Worm (Caenorhabditis elegans) whole organism, L1 larva: ENCODE data around the gene ZK856.5.

Source experiments
- C04F5.9 ChIP-seq: sonication (generic microtip); optimal IDR thresholded peaks from 2 replicates; lab custom pipeline; 2016; ENCODE audit warnings: missing genetic modification characterization, missing compliant biosample characterization
- F16B12.6 ChIP-seq: fragments of 150-350 bp; optimal IDR thresholded peaks from 2 replicates; lab custom pipeline; 2014; ENCODE audit warnings: missing biosample characterization, missing genetic modification characterization
- Y116A8C.19 ChIP-seq: sonication (generic microtip); optimal IDR thresholded peaks from 2 replicates; lab custom pipeline; 2016; ENCODE audit warnings: missing compliant biosample characterization, missing genetic modification characterization, borderline replicate concordance
- alr-1 ChIP-seq: fragments of 200-800 bp; sonication (Bioruptor generic); optimal IDR thresholded peaks from 2 replicates; lab custom pipeline; 2018; ENCODE audit warnings: borderline replicate concordance, mild to moderate bottlenecking, missing genetic modification characterization, missing compliant biosample characterization
- blmp-1 ChIP-seq: fragments of 150-350 bp; optimal IDR thresholded peaks from 2 replicates; lab custom pipeline; 2014; ENCODE audit warnings: missing biosample characterization, missing genetic modification characterization
- ceh-63 ChIP-seq: fragments of 200-800 bp; sonication (Bioruptor generic); optimal IDR thresholded peaks from 2 replicates; lab custom pipeline; 2018; ENCODE audit warnings: mild to moderate bottlenecking, missing genetic modification characterization, missing compliant biosample characterization
- ceh-82 ChIP-seq, 3 experiments: fragments of 150-350 bp in 1 of 3; sonication (generic microtip) in 2 of 3; optimal IDR thresholded peaks; 2 replicates each; lab custom pipeline; 2014 to 2017; ENCODE audit warnings: missing biosample characterization in 3 of 3, missing genetic modification characterization in 3 of 3
- ceh-88 ChIP-seq: fragments of 200-800 bp; sonication (Bioruptor generic); IDR thresholded peaks from 2 replicates; pipeline ENCODE4 v1.3.6; 2022; ENCODE audit warnings: missing genetic modification characterization, missing compliant biosample characterization
- ceh-90 ChIP-seq: sonication (generic microtip); optimal IDR thresholded peaks from 2 replicates; lab custom pipeline; 2016; ENCODE audit warnings: missing genetic modification characterization, missing compliant biosample characterization
- dsc-1 ChIP-seq: sonication (generic microtip); optimal IDR thresholded peaks from 2 replicates; lab custom pipeline; 2016; ENCODE audit warnings: mild to moderate bottlenecking, missing genetic modification characterization, missing compliant biosample characterization
- efl-1 ChIP-seq, 4 experiments: fragments of 150-350 bp; optimal IDR thresholded peaks in 3 of 4; peaks in 1 of 4; 1 replicate in 1 of 4; 2 replicates in 3 of 4; lab custom pipeline; 2014; ENCODE audit warnings: missing biosample characterization in 2 of 4, missing genetic modification characterization in 2 of 4, missing genetic modification reagents in 2 of 4
- elt-2 ChIP-seq: sonication (generic microtip); optimal IDR thresholded peaks from 2 replicates; lab custom pipeline; 2016; ENCODE audit warnings: missing genetic modification characterization, mild to moderate bottlenecking, inconsistent platforms, missing compliant biosample characterization, missing genetic modification reagents
- elt-3 ChIP-seq, 6 experiments: fragments of 150-350 bp in 1 of 6; sonication (generic microtip); optimal IDR thresholded peaks; 2 replicates each; lab custom pipeline; 2017 to 2018; ENCODE audit warnings: missing biosample characterization in 6 of 6, missing genetic modification characterization in 6 of 6, inconsistent platforms in 1 of 6
- fkh-4 ChIP-seq: sonication (generic microtip); optimal IDR thresholded peaks from 2 replicates; lab custom pipeline; 2016; ENCODE audit warnings: missing compliant biosample characterization, missing genetic modification characterization, borderline replicate concordance
- fkh-8 ChIP-seq: sonication (generic microtip); optimal IDR thresholded peaks from 2 replicates; lab custom pipeline; 2016; ENCODE audit warnings: mild to moderate bottlenecking, missing genetic modification characterization, missing compliant biosample characterization
- fos-1 ChIP-seq: fragments of 150-350 bp; optimal IDR thresholded peaks from 2 replicates; lab custom pipeline; 2014; ENCODE audit warnings: missing biosample characterization, missing genetic modification characterization
- hlh-4 ChIP-seq: sonication (generic microtip); optimal IDR thresholded peaks from 2 replicates; lab custom pipeline; 2016; ENCODE audit warnings: mild to moderate bottlenecking, missing genetic modification characterization, missing compliant biosample characterization
- hpl-2 ChIP-seq: fragments of 150-350 bp; optimal IDR thresholded peaks from 2 replicates; lab custom pipeline; 2014; ENCODE audit warnings: missing biosample characterization, missing genetic modification reagents, missing genetic modification characterization
- jun-1 ChIP-seq: fragments of 150-350 bp; optimal IDR thresholded peaks from 2 replicates; lab custom pipeline; 2014; ENCODE audit warnings: missing biosample characterization, missing genetic modification reagents, missing genetic modification characterization
- lin-14 ChIP-seq: fragments of 200-800 bp; sonication (Bioruptor generic); optimal IDR thresholded peaks from 2 replicates; lab custom pipeline; 2018; ENCODE audit warnings: mild to moderate bottlenecking, missing genetic modification characterization, moderate library complexity, missing compliant biosample characterization
- lin-15B ChIP-seq: fragments of 150-350 bp; sonication (generic microtip); optimal IDR thresholded peaks from 3 replicates; lab custom pipeline; 2014; ENCODE audit warnings: missing biosample characterization, missing genetic modification characterization
- lir-3 ChIP-seq: sonication (generic microtip); optimal IDR thresholded peaks from 2 replicates; lab custom pipeline; 2016; ENCODE audit warnings: mild to moderate bottlenecking, missing genetic modification characterization, moderate library complexity, missing compliant biosample characterization; ENCODE audit not compliant: poor library complexity
- lsy-2 ChIP-seq, 2 experiments: fragments of 150-350 bp; optimal IDR thresholded peaks; 2 replicates each; lab custom pipeline; 2014; ENCODE audit warnings: missing biosample characterization in 2 of 2, missing genetic modification characterization in 2 of 2
- mab-9 ChIP-seq: fragments of 200-800 bp; sonication (Bioruptor generic); IDR thresholded peaks from 2 replicates; pipeline ENCODE4 v1.3.6; 2022; ENCODE audit warnings: missing genetic modification reagents, missing genetic modification characterization, missing compliant biosample characterization
- mdl-1 ChIP-seq, 2 experiments: fragments of 150-350 bp; optimal IDR thresholded peaks; 2 replicates each; lab custom pipeline; 2014 to 2017; ENCODE audit warnings: missing biosample characterization in 2 of 2, missing genetic modification characterization in 2 of 2, inconsistent platforms in 1 of 2
- mef-2 ChIP-seq: fragments of 150-350 bp; optimal IDR thresholded peaks from 2 replicates; lab custom pipeline; 2014; ENCODE audit warnings: missing biosample characterization, missing genetic modification characterization
- nhr-11 ChIP-seq: fragments of 150-350 bp; optimal IDR thresholded peaks from 2 replicates; lab custom pipeline; 2014; ENCODE audit warnings: missing biosample characterization, missing genetic modification characterization
- nhr-12 ChIP-seq: sonication (generic microtip); optimal IDR thresholded peaks from 2 replicates; lab custom pipeline; 2017; ENCODE audit warnings: missing biosample characterization, missing genetic modification characterization
- nhr-20 ChIP-seq: sonication (generic microtip); optimal IDR thresholded peaks from 2 replicates; lab custom pipeline; 2016; ENCODE audit warnings: mild to moderate bottlenecking, missing genetic modification characterization, missing compliant biosample characterization
- nhr-237 ChIP-seq: fragments of 150-350 bp; optimal IDR thresholded peaks from 2 replicates; lab custom pipeline; 2014; ENCODE audit warnings: missing biosample characterization, missing genetic modification characterization
- nhr-28 ChIP-seq: fragments of 150-350 bp; optimal IDR thresholded peaks from 2 replicates; lab custom pipeline; 2014; ENCODE audit warnings: missing biosample characterization, missing genetic modification characterization
- nhr-77 ChIP-seq: fragments of 150-350 bp; optimal IDR thresholded peaks from 2 replicates; lab custom pipeline; 2014; ENCODE audit warnings: missing biosample characterization, missing genetic modification characterization
- nhr-85 ChIP-seq: sonication (generic microtip); peaks from one replicate; lab custom pipeline; 2016; ENCODE audit warnings: missing genetic modification characterization, inconsistent platforms, missing compliant biosample characterization
- pag-3 ChIP-seq: sonication (generic microtip); optimal IDR thresholded peaks from 2 replicates; lab custom pipeline; 2017; ENCODE audit warnings: missing genetic modification characterization, mild to moderate bottlenecking, missing compliant biosample characterization, antibody characterized with exemption, borderline replicate concordance; ENCODE audit not compliant: insufficient read depth
- pax-3 ChIP-seq: fragments of 200-800 bp; sonication (Bioruptor generic); optimal IDR thresholded peaks from 2 replicates; lab custom pipeline; 2018; ENCODE audit warnings: mild to moderate bottlenecking, missing genetic modification characterization, moderate library complexity, missing compliant biosample characterization
- pqm-1 ChIP-seq: sonication (generic microtip); optimal IDR thresholded peaks from 3 replicates; lab custom pipeline; 2017; ENCODE audit warnings: missing biosample characterization, missing genetic modification characterization
- skn-1 ChIP-seq: fragments of 150-350 bp; optimal IDR thresholded peaks from 2 replicates; lab custom pipeline; 2014; ENCODE audit warnings: missing biosample characterization, missing genetic modification characterization
- snpc-4 ChIP-seq: fragments of 150-350 bp; optimal IDR thresholded peaks from 2 replicates; lab custom pipeline; 2014; ENCODE audit warnings: missing biosample characterization, missing genetic modification characterization
- sptf-1 ChIP-seq: fragments of 150-350 bp; optimal IDR thresholded peaks from 2 replicates; lab custom pipeline; 2014; ENCODE audit warnings: missing biosample characterization, missing genetic modification characterization
- sup-37 ChIP-seq: fragments of 200-800 bp; sonication (Bioruptor generic); optimal IDR thresholded peaks from 2 replicates; lab custom pipeline; 2018; ENCODE audit warnings: mild to moderate bottlenecking, missing genetic modification characterization, missing compliant biosample characterization
- unc-130 ChIP-seq: fragments of 150-350 bp; optimal IDR thresholded peaks from 2 replicates; lab custom pipeline; 2017; ENCODE audit warnings: missing biosample characterization, missing genetic modification characterization, inconsistent platforms
- unc-62 ChIP-seq: fragments of 150-350 bp; optimal IDR thresholded peaks from 2 replicates; lab custom pipeline; 2014; ENCODE audit warnings: missing biosample characterization, missing genetic modification reagents, missing genetic modification characterization
- unc-86 ChIP-seq: sonication (generic microtip); optimal IDR thresholded peaks from 2 replicates; lab custom pipeline; 2016; ENCODE audit warnings: missing genetic modification characterization, missing compliant biosample characterization
- vab-15 ChIP-seq: sonication (generic microtip); optimal IDR thresholded peaks from 2 replicates; lab custom pipeline; 2017; ENCODE audit warnings: missing genotype, mild to moderate bottlenecking, missing genetic modification characterization, missing compliant biosample characterization
- xbp-1 ChIP-seq: sonication (generic microtip); optimal IDR thresholded peaks from 2 replicates; lab custom pipeline; 2016; ENCODE audit warnings: missing genetic modification characterization, missing compliant biosample characterization
- ztf-4 ChIP-seq: fragments of 150-350 bp; optimal IDR thresholded peaks from 2 replicates; lab custom pipeline; 2014; ENCODE audit warnings: missing biosample characterization, missing genetic modification characterization

Gene ZK856.5

ce11 chrV:10183810-10184209 is 6.1 kb downstream of the ZK856.5 start:
- TF ChIP-seq ztf-4 (tag; lab: Kevin White, UChicago) = no peak
- TF ChIP-seq ceh-88 = no peak
- no peak for TF ChIP-seq alr-1 (tag; lab: Kevin White, UChicago)
- TF ChIP-seq Y116A8C.19 (tag; lab: Kevin White, UChicago) = no peak
- TF ChIP-seq unc-62 (GFP tag; lab: Kevin White, UChicago) = no peak
- TF ChIP-seq nhr-12 (tag; lab: Kevin White, UChicago) = no peak
- no peak for TF ChIP-seq pqm-1 (tag; lab: Kevin White, UChicago)
- TF ChIP-seq elt-2 = no peak

ce11 chrV:10182984-10183383 is 6.9 kb downstream of the ZK856.5 start, which contains the start of gene ZK856.4:
Gene ZK856.4 (plus strand): TSS chrV:10183284.
- TF ChIP-seq nhr-28 (tag; lab: Kevin White, UChicago) = no peak
- TF ChIP-seq pax-3 = no peak
- no peak for TF ChIP-seq sup-37 (GFP tag; lab: Kevin White, UChicago)
- no peak for TF ChIP-seq dsc-1 (tag; lab: Kevin White, UChicago)
- TF ChIP-seq lir-3 (tag; lab: Kevin White, UChicago) = no peak
- TF ChIP-seq sptf-1 (tag; lab: Kevin White, UChicago) = no peak
- no peak for TF ChIP-seq pag-3 (tag; lab: Kevin White, UChicago)
- no peak for TF ChIP-seq fkh-8
- TF ChIP-seq C04F5.9 = no peak
- no peak for TF ChIP-seq snpc-4 (tag; lab: Kevin White, UChicago)
- TF ChIP-seq mdl-1 (tag; optimal IDR thresholded peaks at IDR 0.05; lab: Kevin White, UChicago) = no peak
- no peak for TF ChIP-seq hlh-4 (tag; lab: Kevin White, UChicago)
- no peak for TF ChIP-seq ceh-82 (tag; optimal IDR thresholded peaks at IDR 0.05; lab: Kevin White, UChicago)
- no peak for TF ChIP-seq elt-3 (tag; optimal IDR thresholded peaks at IDR 0.05; lab: Kevin White, UChicago)
- no peak for TF ChIP-seq unc-130 (tag; lab: Kevin White, UChicago)
- TF ChIP-seq, all 84 proteins: peak for 0

- TF ChIP-seq ceh-90 (no peak), sup-37 (GFP tag; lab: Kevin White, UChicago) (no peak), vab-15 (tag; lab: Kevin White, UChicago) (no peak), elt-2 (peak; percentile 41), ceh-88 (no peak), dsc-1 (tag; lab: Kevin White, UChicago) (no peak), hpl-2 (no peak)
These were observed 10.7 kb downstream of the ZK856.5 start, which contains the start of gene cul-5 for ce11 chrV:10179235-10179634. Gene cul-5 (plus strand): TSS chrV:10179535.

ce11 chrV:10178166-10178565 is 11.8 kb downstream of the ZK856.5 start:
- peak; percentile 73 for TF ChIP-seq dsc-1 (tag; lab: Kevin White, UChicago)
- no peak for TF ChIP-seq ztf-4 (tag; lab: Kevin White, UChicago)
- TF ChIP-seq lsy-2 (tag; optimal IDR thresholded peaks at IDR 0.05; lab: Kevin White, UChicago) = peak; percentile 52 to 81
- peak; percentile 78 for TF ChIP-seq ceh-63 (GFP tag; lab: Kevin White, UChicago)
- peak; percentile 41 for TF ChIP-seq lin-15B (tag; lab: Kevin White, UChicago)
- TF ChIP-seq efl-1 (optimal IDR thresholded peaks at IDR 0.05; lab: Kevin White, UChicago) = peak; percentile 59 to 60
- peak; percentile 49 to 95 for TF ChIP-seq efl-1 (GFP tag; optimal IDR thresholded peaks at IDR 0.05 in 1 of 2; lab: Kevin White, UChicago)
- peak; percentile 34 for TF ChIP-seq fkh-4 (tag; lab: Kevin White, UChicago)
- TF ChIP-seq nhr-85 (tag; lab: Kevin White, UChicago) = peak; percentile 90
- peak; percentile 23 for TF ChIP-seq nhr-237
- peak; percentile 85 for TF ChIP-seq nhr-20 (tag; lab: Kevin White, UChicago)
- TF ChIP-seq xbp-1 (tag; lab: Kevin White, UChicago) = peak; percentile 79
- peak; percentile 24 for TF ChIP-seq elt-2
- peak; percentile 85 for TF ChIP-seq lin-14
- TF ChIP-seq ceh-90 = peak; percentile 35
- TF ChIP-seq ceh-82 (tag; optimal IDR thresholded peaks at IDR 0.05; lab: Kevin White, UChicago) = no peak
- no peak for TF ChIP-seq mdl-1 (tag; optimal IDR thresholded peaks at IDR 0.05; lab: Kevin White, UChicago)
- no peak for TF ChIP-seq nhr-11 (tag; lab: Kevin White, UChicago)
- no peak for TF ChIP-seq fos-1
- TF ChIP-seq mef-2 = no peak
- peak; percentile 70 for TF ChIP-seq nhr-77 (tag; lab: Kevin White, UChicago)
- TF ChIP-seq F16B12.6 = no peak
- peak; percentile 39 for TF ChIP-seq jun-1 (tag; lab: Kevin White, UChicago)
- TF ChIP-seq hlh-4 (tag; lab: Kevin White, UChicago) = peak; percentile 24
- peak; percentile 95 for TF ChIP-seq blmp-1
- peak; percentile 34 for TF ChIP-seq skn-1 (tag; lab: Kevin White, UChicago)
- peak; percentile 34; the same call in 1 of the 2 replicates for TF ChIP-seq mab-9 (GFP tag; lab: Robert Waterston, UW)
- TF ChIP-seq unc-86 (tag; lab: Kevin White, UChicago) = peak; percentile 53
